Worm (Caenorhabditis elegans) whole organism, young adult: Measurements from ENCODE around the gene nlp-82.
A peak's percentile ranks its signal among the peaks of the same experiment; 100 is the strongest.

Experiments used
- B0336.3 ChIP-seq: fragments of 200-800 bp; sonication (Bioruptor generic); IDR thresholded peaks from 2 replicates; pipeline ENCODE4 v1.3.6; 2022; ENCODE audit warnings: missing genetic modification characterization, missing compliant biosample characterization
- D2030.7 ChIP-seq: fragments of 200-800 bp; sonication (Bioruptor generic); IDR thresholded peaks from 2 replicates; pipeline ENCODE4 v1.3.6; 2022; ENCODE audit warnings: missing genetic modification reagents, missing genetic modification characterization, missing compliant biosample characterization
- F23B12.7 ChIP-seq: sonication (generic microtip); optimal IDR thresholded peaks from 2 replicates; lab custom pipeline; 2017; ENCODE audit warnings: missing genetic modification characterization, mild to moderate bottlenecking, missing compliant biosample characterization, antibody characterized with exemption, moderate library complexity; ENCODE audit not compliant: insufficient read depth
- K12H6.12 ChIP-seq: fragments of 200-800 bp; sonication (Bioruptor generic); optimal IDR thresholded peaks from 2 replicates; lab custom pipeline; 2018; ENCODE audit warnings: mild to moderate bottlenecking, missing genetic modification characterization, missing compliant biosample characterization
- Y53F4B.3 ChIP-seq: fragments of 200-800 bp; sonication (Bioruptor generic); IDR thresholded peaks from 2 replicates; pipeline ENCODE4 v1.3.6; 2022; ENCODE audit warnings: missing genetic modification reagents, missing genetic modification characterization, missing compliant biosample characterization
- ZK185.1 ChIP-seq: sonication (generic microtip); optimal IDR thresholded peaks from 2 replicates; lab custom pipeline; 2016; ENCODE audit warnings: mild to moderate bottlenecking, missing genetic modification characterization, missing compliant biosample characterization; ENCODE audit not compliant: poor library complexity, severe bottlenecking
- aptf-2 ChIP-seq: fragments of 200-800 bp; sonication (Bioruptor generic); conservative IDR thresholded peaks from 2 replicates; pipeline ENCODE4 v1.3.6; 2022; ENCODE audit warnings: missing genetic modification reagents, missing genetic modification characterization, missing compliant biosample characterization
- aptf-3 ChIP-seq: fragments of 200-800 bp; sonication (Bioruptor generic); IDR thresholded peaks from 2 replicates; pipeline ENCODE4 v1.3.6; 2022; ENCODE audit warnings: missing genetic modification characterization, missing compliant biosample characterization
- ceh-100 ChIP-seq: fragments of 200-800 bp; sonication (Bioruptor generic); IDR thresholded peaks from 2 replicates; pipeline ENCODE4 v1.3.6; 2022; ENCODE audit warnings: missing genetic modification reagents, missing genetic modification characterization, missing compliant biosample characterization
- die-1 ChIP-seq: sonication (generic microtip); optimal IDR thresholded peaks from 2 replicates; lab custom pipeline; 2016; ENCODE audit warnings: missing genotype, mild to moderate bottlenecking, missing genetic modification characterization, missing compliant biosample characterization
- dox-1 ChIP-seq: fragments of 200-800 bp; sonication (Bioruptor generic); IDR thresholded peaks from 2 replicates; pipeline ENCODE4 v1.3.6; 2022; ENCODE audit warnings: missing genetic modification reagents, missing genetic modification characterization, missing compliant biosample characterization
- egl-18 ChIP-seq: fragments of 200-800 bp; sonication (Bioruptor generic); IDR thresholded peaks from 2 replicates; pipeline ENCODE4 v1.3.6; 2022; ENCODE audit warnings: missing genetic modification reagents, missing genetic modification characterization, missing compliant biosample characterization
- fkh-3 ChIP-seq: sonication (generic microtip); optimal IDR thresholded peaks from 2 replicates; lab custom pipeline; 2016; ENCODE audit warnings: mild to moderate bottlenecking, missing genetic modification characterization, missing compliant biosample characterization
- hlh-26 ChIP-seq: fragments of 200-800 bp; sonication (Bioruptor generic); conservative IDR thresholded peaks from 2 replicates; pipeline ENCODE4 v1.3.6; 2022; ENCODE audit warnings: missing genetic modification reagents, missing genetic modification characterization, missing compliant biosample characterization
- hmg-20 ChIP-seq: fragments of 200-800 bp; sonication (Bioruptor generic); IDR thresholded peaks from 2 replicates; pipeline ENCODE4 v1.3.6; 2022; ENCODE audit warnings: missing genetic modification reagents, missing genetic modification characterization, missing compliant biosample characterization
- hrde-1 ChIP-seq: sonication (generic microtip); optimal IDR thresholded peaks from 2 replicates; lab custom pipeline; 2016; ENCODE audit warnings: missing genetic modification characterization, mild to moderate bottlenecking, missing compliant biosample characterization, moderate library complexity, missing genotype, missing genetic modification reagents, borderline replicate concordance
- lin-26 ChIP-seq: fragments of 200-800 bp; sonication (Bioruptor generic); IDR thresholded peaks from 2 replicates; pipeline ENCODE4 v1.3.6; 2022; ENCODE audit warnings: missing genetic modification reagents, missing genetic modification characterization, missing compliant biosample characterization
- lin-40 ChIP-seq: sonication (generic microtip); optimal IDR thresholded peaks from 2 replicates; lab custom pipeline; 2016; ENCODE audit warnings: missing genetic modification characterization, mild to moderate bottlenecking, missing compliant biosample characterization, missing genotype, missing genetic modification reagents
- lin-54 ChIP-seq: fragments of 200-800 bp; sonication (Bioruptor generic); optimal IDR thresholded peaks from 2 replicates; lab custom pipeline; 2018; ENCODE audit warnings: mild to moderate bottlenecking, missing genetic modification characterization, missing compliant biosample characterization
- lir-1 ChIP-seq: fragments of 200-800 bp; sonication (Bioruptor generic); conservative IDR thresholded peaks from 2 replicates; pipeline ENCODE4 v1.3.6; 2022; ENCODE audit warnings: missing genetic modification reagents, missing genetic modification characterization, missing compliant biosample characterization
- lsl-1 ChIP-seq: fragments of 200-800 bp; sonication (Bioruptor generic); optimal IDR thresholded peaks from 2 replicates; lab custom pipeline; 2018; ENCODE audit warnings: mild to moderate bottlenecking, missing genetic modification characterization, moderate library complexity, missing compliant biosample characterization
- madf-6 ChIP-seq: fragments of 200-800 bp; sonication (Bioruptor generic); IDR thresholded peaks from 2 replicates; pipeline ENCODE4 v1.3.6; 2022; ENCODE audit warnings: missing genetic modification reagents, missing genetic modification characterization, missing compliant biosample characterization
- madf-8 ChIP-seq: fragments of 200-800 bp; sonication (Bioruptor generic); conservative IDR thresholded peaks from 2 replicates; pipeline ENCODE4 v1.3.6; 2022; ENCODE audit warnings: missing genetic modification reagents, missing genetic modification characterization, missing compliant biosample characterization
- mcd-1 ChIP-seq: fragments of 200-800 bp; sonication (Bioruptor generic); IDR thresholded peaks from 2 replicates; pipeline ENCODE4 v1.3.6; 2022; ENCODE audit warnings: missing genetic modification reagents, missing genetic modification characterization, missing compliant biosample characterization
- mes-4 ChIP-seq: sonication (generic microtip); optimal IDR thresholded peaks from 2 replicates; lab custom pipeline; 2016; ENCODE audit warnings: missing genotype, missing genetic modification characterization, missing compliant biosample characterization
- mxl-1 ChIP-seq: sonication (generic microtip); optimal IDR thresholded peaks from 2 replicates; lab custom pipeline; 2016; ENCODE audit warnings: missing genetic modification characterization, missing compliant biosample characterization
- nfya-1 ChIP-seq: sonication (generic microtip); optimal IDR thresholded peaks from 2 replicates; lab custom pipeline; 2017; ENCODE audit warnings: antibody characterized with exemption, missing compliant biosample characterization, missing genetic modification characterization, borderline replicate concordance; ENCODE audit not compliant: insufficient read depth
- nfyb-1 ChIP-seq: fragments of 200-800 bp; sonication (Bioruptor generic); IDR thresholded peaks from 2 replicates; pipeline ENCODE4 v1.3.6; 2022; ENCODE audit warnings: missing genetic modification reagents, missing genetic modification characterization, missing compliant biosample characterization
- nhr-179 ChIP-seq: sonication (generic microtip); optimal IDR thresholded peaks from 2 replicates; lab custom pipeline; 2016; ENCODE audit warnings: mild to moderate bottlenecking, missing genetic modification characterization, missing compliant biosample characterization
- pbrm-1 ChIP-seq: fragments of 200-800 bp; sonication (Bioruptor generic); IDR thresholded peaks from 2 replicates; pipeline ENCODE4 v1.3.6; 2022; ENCODE audit warnings: missing genetic modification reagents, missing genetic modification characterization, missing compliant biosample characterization
- rcor-1 ChIP-seq: fragments of 200-800 bp; sonication (Bioruptor generic); IDR thresholded peaks from 2 replicates; pipeline ENCODE4 v1.3.6; 2022; ENCODE audit warnings: missing genetic modification reagents, missing genetic modification characterization, missing compliant biosample characterization
- repo-1 ChIP-seq: sonication (generic microtip); optimal IDR thresholded peaks from 2 replicates; lab custom pipeline; 2017; ENCODE audit warnings: mild to moderate bottlenecking, missing genetic modification characterization, missing compliant biosample characterization
- sdz-38 ChIP-seq: sonication (generic microtip); optimal IDR thresholded peaks from 2 replicates; lab custom pipeline; 2016; ENCODE audit warnings: missing genotype, missing genetic modification characterization, missing compliant biosample characterization
- snpc-1.1 ChIP-seq: sonication (generic microtip); optimal IDR thresholded peaks from 2 replicates; lab custom pipeline; 2017; ENCODE audit warnings: missing genetic modification characterization, mild to moderate bottlenecking, missing compliant biosample characterization, antibody characterized with exemption, moderate library complexity, missing genotype, missing genetic modification reagents; ENCODE audit not compliant: insufficient read depth
- snpc-1.3 ChIP-seq: sonication (generic microtip); optimal IDR thresholded peaks from 2 replicates; lab custom pipeline; 2017; ENCODE audit warnings: missing genetic modification characterization, mild to moderate bottlenecking, missing compliant biosample characterization, antibody characterized with exemption, moderate library complexity, missing genotype, missing genetic modification reagents; ENCODE audit not compliant: insufficient read depth
- snpc-3.4 ChIP-seq: sonication (generic microtip); optimal IDR thresholded peaks from 2 replicates; lab custom pipeline; 2017; ENCODE audit warnings: missing genetic modification characterization, mild to moderate bottlenecking, missing compliant biosample characterization, antibody characterized with exemption, moderate library complexity, missing genotype, missing genetic modification reagents
- snpc-4 ChIP-seq, 5 experiments: fragments of 150-350 bp in 1 of 5; sonication (generic microtip) in 4 of 5; optimal IDR thresholded peaks; 2 replicates each; lab custom pipeline; 2014 to 2018; ENCODE audit warnings: missing genetic modification characterization in 5 of 5, missing biosample characterization in 3 of 5, antibody characterized with exemption in 2 of 5, mild to moderate bottlenecking in 2 of 5, missing compliant biosample characterization in 2 of 5, missing genotype in 2 of 5, moderate library complexity in 2 of 5, missing genetic modification reagents in 1 of 5
- tbp1 ChIP-seq: fragments of 200-800 bp; sonication (Bioruptor generic); optimal IDR thresholded peaks from 2 replicates; lab custom pipeline; 2018; ENCODE audit warnings: mild to moderate bottlenecking, missing genetic modification characterization, missing compliant biosample characterization
- tlf-1 ChIP-seq: fragments of 200-800 bp; sonication (Bioruptor generic); optimal IDR thresholded peaks from 2 replicates; lab custom pipeline; 2018; ENCODE audit warnings: mild to moderate bottlenecking, missing genetic modification characterization, missing compliant biosample characterization
- ztf-18 ChIP-seq: sonication (generic microtip); optimal IDR thresholded peaks from 2 replicates; lab custom pipeline; 2016; ENCODE audit warnings: missing genotype, mild to moderate bottlenecking, missing genetic modification characterization, missing compliant biosample characterization
- ztf-22 ChIP-seq: fragments of 200-800 bp; sonication (Bioruptor generic); optimal IDR thresholded peaks from 2 replicates; lab custom pipeline; 2018; ENCODE audit warnings: mild to moderate bottlenecking, missing genetic modification characterization, moderate library complexity, missing compliant biosample characterization
- ztf-25 ChIP-seq: fragments of 200-800 bp; sonication (Bioruptor generic); IDR thresholded peaks from 2 replicates; pipeline ENCODE4 v1.3.6; 2022; ENCODE audit warnings: missing genetic modification reagents, missing genetic modification characterization, missing compliant biosample characterization
- ztf-6 ChIP-seq: fragments of 200-800 bp; sonication (Bioruptor generic); IDR thresholded peaks from 2 replicates; pipeline ENCODE4 v1.3.6; 2022; ENCODE audit warnings: missing genetic modification reagents, missing genetic modification characterization, missing compliant biosample characterization

nlp-82 gene

DNA sequence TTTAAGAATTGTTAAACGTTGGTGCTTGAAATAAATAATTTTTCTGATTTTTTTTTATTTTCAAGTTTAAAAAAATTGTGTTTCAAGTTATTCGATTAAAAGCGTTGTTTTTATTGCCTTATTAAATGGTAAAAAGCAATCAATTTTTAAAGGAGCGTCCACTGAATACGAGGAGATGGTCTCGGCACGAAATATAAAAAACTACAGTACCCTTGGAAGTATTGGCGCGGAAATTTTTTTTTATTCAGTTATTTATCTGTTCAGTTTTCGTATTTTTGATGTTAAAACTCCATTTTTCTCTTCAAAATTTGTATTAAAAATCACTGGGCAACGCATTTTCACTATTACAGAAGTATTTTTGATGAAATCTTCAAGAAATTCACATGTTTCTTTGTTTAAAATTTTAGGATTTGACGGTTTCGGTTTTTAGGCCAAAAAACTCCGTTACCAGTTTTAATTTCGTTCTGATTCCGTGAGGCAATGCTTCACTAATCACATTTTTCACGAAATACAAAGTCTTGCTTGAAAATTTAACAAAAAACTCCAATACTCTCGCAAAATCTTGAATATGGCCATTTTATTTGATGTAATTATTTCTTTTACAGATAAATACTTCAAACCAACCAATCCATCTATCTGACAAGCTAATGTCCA lies 40.9 kb downstream of the nlp-82 start, which contains the start of gene znfx-1 (continued):
- TF ChIP-seq snpc-1.1 (tag; lab: Kevin White, UChicago) (peak; percentile 79), rcor-1 (GFP tag; lab: Robert Waterston, UW) (peak; percentile 51; the same call in 1 of the 2 replicates), madf-8 (GFP tag; lab: Robert Waterston, UW) (peak; percentile 86), ztf-6 (GFP tag; lab: Robert Waterston, UW) (no peak), mcd-1 (no peak), lir-1 (no peak), nhr-179 (tag; lab: Kevin White, UChicago) (no peak), aptf-2 (GFP tag; lab: Robert Waterston, UW) (no peak), egl-18 (no peak), mes-4 (no peak), tbp1 (GFP tag; lab: Kevin White, UChicago) (peak; percentile 50), ztf-22 (GFP tag; lab: Kevin White, UChicago) (no peak), K12H6.12 (tag; lab: Kevin White, UChicago) (no peak), snpc-4 (GFP tag; optimal IDR thresholded peaks at IDR 0.05; lab: Kevin White, UChicago) (peak; percentile 13), snpc-4 (tag; optimal IDR thresholded peaks at IDR 0.05; lab: Kevin White, UChicago) (peak in 3 of 4 experiments; percentile 16 to 27 (median 18)), madf-6 (peak; percentile 96), ZK185.1 (tag; lab: Kevin White, UChicago) (no peak)

ce11 chrII:9211684-9212083 lies 42.4 kb downstream of the nlp-82 start:
- TF ChIP-seq lin-26 (GFP tag; lab: Robert Waterston, UW), result peak; percentile 71; the same call in 1 of the 2 replicates
- TF ChIP-seq tbp1 (GFP tag; lab: Kevin White, UChicago), result peak; percentile 95
- peak; percentile 67 for TF ChIP-seq lsl-1
- TF ChIP-seq ztf-25 (GFP tag; lab: Robert Waterston, UW), result 0 out of 2 replicates have a peak, but pooled peaks have one; percentile 43
- TF ChIP-seq snpc-1.3 (tag; lab: Kevin White, UChicago), result peak; percentile 82
- peak; percentile 19 for TF ChIP-seq hrde-1 (tag; lab: Kevin White, UChicago)
- no peak for TF ChIP-seq nfya-1 (tag; lab: Kevin White, UChicago)
- peak; percentile 59; the same call in 1 of the 2 replicates for TF ChIP-seq rcor-1 (GFP tag; lab: Robert Waterston, UW)
- no peak for TF ChIP-seq tlf-1 (GFP tag; lab: Kevin White, UChicago)
- no peak for TF ChIP-seq lin-40 (tag; lab: Kevin White, UChicago)
- TF ChIP-seq F23B12.7 (tag; lab: Kevin White, UChicago), result peak; percentile 67
- peak; percentile 24 for TF ChIP-seq mes-4
- TF ChIP-seq snpc-3.4 (tag; lab: Kevin White, UChicago), result peak; percentile 75
- no peak for TF ChIP-seq sdz-38 (tag; lab: Kevin White, UChicago)
- 0 out of 2 replicates have a peak, but pooled peaks have one; percentile 35 for TF ChIP-seq pbrm-1 (GFP tag; lab: Robert Waterston, UW)
- no peak for TF ChIP-seq fkh-3 (tag; lab: Kevin White, UChicago)
- TF ChIP-seq B0336.3 (GFP tag; lab: Robert Waterston, UW), result peak; percentile 73; the same call in 1 of the 2 replicates
- TF ChIP-seq ztf-22 (GFP tag; lab: Kevin White, UChicago), result no peak
- no peak for TF ChIP-seq hlh-26 (GFP tag; lab: Robert Waterston, UW)
- TF ChIP-seq aptf-3, result no peak
- TF ChIP-seq Y53F4B.3 (GFP tag; lab: Robert Waterston, UW), result no peak
- peak; percentile 40; the same call in 1 of the 2 replicates for TF ChIP-seq ceh-100 (GFP tag; lab: Robert Waterston, UW)
- peak; percentile 53 for TF ChIP-seq ztf-18 (tag; lab: Kevin White, UChicago)
- TF ChIP-seq repo-1 (tag; lab: Kevin White, UChicago), result peak; percentile 57
- peak; percentile 75 for TF ChIP-seq lin-54
- TF ChIP-seq snpc-4 (GFP tag; optimal IDR thresholded peaks at IDR 0.05; lab: Kevin White, UChicago), result peak; percentile 90
- TF ChIP-seq snpc-4 (tag; optimal IDR thresholded peaks at IDR 0.05; lab: Kevin White, UChicago), result peak; percentile 95 to 97 (median 96)
- peak; percentile 79 for TF ChIP-seq dox-1 (GFP tag; lab: Robert Waterston, UW)
- TF ChIP-seq die-1 (tag; lab: Kevin White, UChicago), result peak; percentile 69
- TF ChIP-seq D2030.7 (GFP tag; lab: Robert Waterston, UW), result peak; percentile 79
- peak; percentile 68; the same call in 1 of the 2 replicates for TF ChIP-seq hmg-20 (GFP tag; lab: Robert Waterston, UW)
- peak; percentile 16 for TF ChIP-seq mxl-1
- TF ChIP-seq nfyb-1 (GFP tag; lab: Robert Waterston, UW), result peak; percentile 86
